Fruit fly (Drosophila melanogaster): ENCODE results near the gene CG1394.

The CG1394 gene

dm6 chrX:11146598-11147176 is 23.8 kb downstream of the CG1394 start (continued):
- TF ChIP-seq CG8924 (tag; optimal IDR thresholded peaks at IDR 0.05) (peak; percentile 10), Oaz (GFP tag; IDR thresholded peaks at IDR 0.05) (no peak), E2f1 (GFP tag; IDR thresholded peaks at IDR 0.05) (0 out of 2 replicates have a peak, but pooled peaks have one; percentile 34), CG7745 (tag; optimal IDR thresholded peaks at IDR 0.05) (no peak), Atf6 (GFP tag; IDR thresholded peaks at IDR 0.05) (peak; percentile 24; the same call in 1 of the 2 replicates), CG1529 (GFP tag; optimal IDR thresholded peaks at IDR 0.05) (no peak), CG11504 (tag; optimal IDR thresholded peaks at IDR 0.05) (no peak), Poxn (GFP tag; IDR thresholded peaks at IDR 0.05) (no peak), CG18262 (tag; optimal IDR thresholded peaks at IDR 0.05) (peak; percentile 22), slp2 (GFP tag; optimal IDR thresholded peaks at IDR 0.05) (no peak), CG9727 (GFP tag; optimal IDR thresholded peaks at IDR 0.05) (peak; percentile 49), sc (optimal IDR thresholded peaks at IDR 0.05) (no peak), sc (GFP tag; optimal IDR thresholded peaks at IDR 0.05) (no peak), ind (GFP tag; optimal IDR thresholded peaks at IDR 0.05) (peak; percentile 27), mirr (GFP tag; optimal IDR thresholded peaks at IDR 0.05) (no peak), sens (GFP tag) (peak; percentile 87), nerfin-1 (tag; optimal IDR thresholded peaks at IDR 0.05) (peak; percentile 45), CG4617 (GFP tag; optimal IDR thresholded peaks at IDR 0.05; ENCODE audit: borderline replicate concordance) (no peak), hkb (optimal IDR thresholded peaks at IDR 0.05) (no peak), hkb (GFP tag; IDR thresholded peaks at IDR 0.05) (peak; percentile 64), Antp (GFP tag; optimal IDR thresholded peaks at IDR 0.05) (peak; percentile 14), Dbx (GFP tag; IDR thresholded peaks at IDR 0.05) (no peak), al (GFP tag; IDR thresholded peaks at IDR 0.05) (0 out of 2 replicates have a peak, but pooled peaks have one; percentile 20), CG30431 (GFP tag; optimal IDR thresholded peaks at IDR 0.05) (no peak), Hsf (GFP tag; optimal IDR thresholded peaks at IDR 0.05) (no peak), CG1603 (tag; optimal IDR thresholded peaks at IDR 0.05) (peak; percentile 19), Fer1 (GFP tag; optimal IDR thresholded peaks at IDR 0.05) (peak; percentile 34), D19A (tag; optimal IDR thresholded peaks at IDR 0.05) (peak; percentile 12), zen (tag; optimal IDR thresholded peaks at IDR 0.05) (peak; percentile 44), Pdp1 (GFP tag; optimal IDR thresholded peaks at IDR 0.05) (peak in 1 of 2 experiments; percentile 14), Aef1 (GFP tag; IDR thresholded peaks at IDR 0.05) (no peak), usp (GFP tag; optimal IDR thresholded peaks at IDR 0.05) (no peak), Myb (GFP tag; optimal IDR thresholded peaks at IDR 0.05) (no peak), dati (GFP tag; IDR thresholded peaks at IDR 0.05) (no peak), pb (GFP tag; optimal IDR thresholded peaks at IDR 0.05) (peak; percentile 3), CG17829 (tag; optimal IDR thresholded peaks at IDR 0.05) (peak; percentile 29), HHEX (GFP tag; optimal IDR thresholded peaks at IDR 0.05) (no peak), CG32767 (GFP tag; IDR thresholded peaks at IDR 0.05) (no peak), Dfd (GFP tag; optimal IDR thresholded peaks at IDR 0.05) (no peak), PHDP (tag; optimal IDR thresholded peaks at IDR 0.05) (peak; percentile 24), zf30C (GFP tag; optimal IDR thresholded peaks at IDR 0.05) (no peak), CG17328 (GFP tag; IDR thresholded peaks at IDR 0.05) (0 out of 2 replicates have a peak, but pooled peaks have one; percentile 14), HmgD (GFP tag; optimal IDR thresholded peaks at IDR 0.05) (no peak), CG4328 (GFP tag; optimal IDR thresholded peaks at IDR 0.05) (no peak), H15 (GFP tag; IDR thresholded peaks at IDR 0.05) (no peak), dpn (GFP tag; optimal IDR thresholded peaks at IDR 0.05) (no peak), CG18011 (GFP tag; optimal IDR thresholded peaks at IDR 0.05) (no peak), ase (GFP tag; IDR thresholded peaks at IDR 0.05) (0 out of 3 replicates have a peak, but pooled peaks have one; percentile 36), grau (tag; optimal IDR thresholded peaks at IDR 0.05) (no peak), CG3065 (GFP tag; optimal IDR thresholded peaks at IDR 0.05) (no peak), Ssrp (tag; optimal IDR thresholded peaks at IDR 0.05) (no peak), ssp (GFP tag; IDR thresholded peaks at IDR 0.05) (no peak)
